Worm (Caenorhabditis elegans): Measurements from ENCODE around the gene C06A1.6.

ce11 chrII:10569498-10569897 is 5.0 kb upstream of the C06A1.6 start:
- no peak for TF ChIP-seq elt-2 (tag; optimal IDR thresholded peaks at IDR 0.05)
- no peak for TF ChIP-seq ZK546.5 (tag; optimal IDR thresholded peaks at IDR 0.05)
- TF ChIP-seq nhr-237 (tag; optimal IDR thresholded peaks at IDR 0.05) = no peak
- no peak for TF ChIP-seq lin-39 (tag; optimal IDR thresholded peaks at IDR 0.05)
- TF ChIP-seq nhr-76 (tag; optimal IDR thresholded peaks at IDR 0.05) = no peak
- no peak for TF ChIP-seq fkh-10 (GFP tag; optimal IDR thresholded peaks at IDR 0.05)
- TF ChIP-seq sea-2 (GFP tag; optimal IDR thresholded peaks at IDR 0.05) = no peak
- no peak for TF ChIP-seq fos-1 (tag; optimal IDR thresholded peaks at IDR 0.05)
- TF ChIP-seq elt-3 (tag; optimal IDR thresholded peaks at IDR 0.05) = no peak
- no peak for TF ChIP-seq hmg-11 (tag; optimal IDR thresholded peaks at IDR 0.05)
- no peak for TF ChIP-seq ztf-4 (tag; optimal IDR thresholded peaks at IDR 0.05)
- TF ChIP-seq fkh-2 (tag; optimal IDR thresholded peaks at IDR 0.05) = no peak
- TF ChIP-seq mdl-1 (tag; optimal IDR thresholded peaks at IDR 0.05) = no peak
